Worm (Caenorhabditis elegans): ENCODE results near the gene fbxa-64.

Gene fbxa-64

DNA sequence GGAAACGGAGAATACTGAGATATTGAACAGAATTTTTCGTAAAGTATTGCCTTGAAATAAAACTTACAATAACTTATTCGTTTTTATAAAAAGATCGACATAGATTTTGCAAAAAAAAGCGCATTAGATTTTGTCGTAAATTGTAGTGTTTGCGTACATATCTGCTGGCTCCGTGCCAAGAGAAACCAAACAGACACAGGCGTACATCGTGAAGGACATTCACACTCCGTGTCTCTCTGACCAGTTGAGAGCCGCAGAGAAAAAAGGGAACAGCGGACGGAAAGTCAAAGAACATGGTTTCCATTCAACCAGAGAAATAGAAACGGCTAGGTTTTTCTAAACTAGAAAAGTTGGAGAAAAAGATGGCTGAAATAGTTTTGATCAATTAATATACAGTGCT, 37.4 kb upstream of the fbxa-64 start, which contains the start of gene arrd-19:
Gene arrd-19, minus strand, starts transcription at position 209 of the 400 bp plus-strand sequence.
- peak; percentile 4 for TF ChIP-seq mep-1 (tag; optimal IDR thresholded peaks at IDR 0.05)
- TF ChIP-seq hlh-1 (tag; optimal IDR thresholded peaks at IDR 0.05): peak; percentile 49
- no peak for TF ChIP-seq nhr-76 (tag; optimal IDR thresholded peaks at IDR 0.05)
- peak; percentile 19 for TF ChIP-seq nhr-237 (tag; optimal IDR thresholded peaks at IDR 0.05)
- TF ChIP-seq sem-2 (GFP tag; optimal IDR thresholded peaks at IDR 0.05): no peak

ce11 chrV:3312067-3312666, 34.2 kb upstream of the fbxa-64 start, which contains the start of gene arrd-18:
Gene arrd-18, minus strand, starts transcription at chrV:3312117.
- no peak for TF ChIP-seq lin-13 (tag; optimal IDR thresholded peaks at IDR 0.05)
- TF ChIP-seq hlh-1 (tag; optimal IDR thresholded peaks at IDR 0.05): peak; percentile 3
- TF ChIP-seq ces-1 (GFP tag; optimal IDR thresholded peaks at IDR 0.05): peak; percentile 10
- TF ChIP-seq elt-1 (tag; optimal IDR thresholded peaks at IDR 0.05; ENCODE audit: borderline replicate concordance, insufficient read depth): no peak
- TF ChIP-seq lsy-2 (tag; optimal IDR thresholded peaks at IDR 0.05): no peak
- TF ChIP-seq flh-1 (GFP tag; optimal IDR thresholded peaks at IDR 0.05): no peak
- TF ChIP-seq tbx-8 (GFP tag; optimal IDR thresholded peaks at IDR 0.05): no peak
- no peak for TF ChIP-seq snpc-4 (tag; optimal IDR thresholded peaks at IDR 0.05)
- TF ChIP-seq nhr-28 (tag; optimal IDR thresholded peaks at IDR 0.05): no peak

DNA sequence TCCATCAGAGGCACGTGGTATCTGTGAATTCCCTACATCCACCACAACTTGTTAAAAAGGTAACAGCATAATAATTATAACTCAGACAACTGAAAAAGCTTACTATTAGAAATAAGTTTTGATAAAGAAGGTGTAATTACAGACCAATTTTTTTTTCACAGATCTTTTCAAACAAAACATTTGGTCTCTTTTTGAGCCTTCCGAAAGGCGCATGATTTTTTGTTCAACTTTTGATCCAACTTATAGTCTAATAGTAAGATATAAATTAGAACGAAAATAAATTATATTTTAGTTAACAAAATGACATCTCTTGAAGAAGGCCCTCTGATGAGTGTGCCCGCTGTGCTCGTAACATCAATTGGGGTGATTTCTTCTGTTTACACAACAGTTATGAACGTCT, 30.2 kb upstream of the fbxa-64 start, which contains the start of gene srbc-3:
Gene srbc-3, plus strand, starts transcription at position 301 of the 400 bp plus-strand sequence.
- no peak for TF ChIP-seq bed-3 (GFP tag; optimal IDR thresholded peaks at IDR 0.05)
- TF ChIP-seq lsy-2 (tag; optimal IDR thresholded peaks at IDR 0.05): no peak
- no peak for TF ChIP-seq unc-120 (tag; optimal IDR thresholded peaks at IDR 0.05; ENCODE audit: poor library complexity, severe bottlenecking)
- no peak for TF ChIP-seq ceh-39 (tag; optimal IDR thresholded peaks at IDR 0.05)
- TF ChIP-seq nhr-237 (tag; optimal IDR thresholded peaks at IDR 0.05): no peak
- TF ChIP-seq mep-1 (tag; optimal IDR thresholded peaks at IDR 0.05): no peak
- no peak for TF ChIP-seq ceh-83 (GFP tag; optimal IDR thresholded peaks at IDR 0.05)
- no peak for TF ChIP-seq unc-39 (tag; optimal IDR thresholded peaks at IDR 0.05)
- no peak for TF ChIP-seq drap-1 (GFP tag; optimal IDR thresholded peaks at IDR 0.05)
- no peak for TF ChIP-seq nhr-76 (tag; optimal IDR thresholded peaks at IDR 0.05)
- no peak for TF ChIP-seq ceh-43 (GFP tag; optimal IDR thresholded peaks at IDR 0.05)

DNA sequence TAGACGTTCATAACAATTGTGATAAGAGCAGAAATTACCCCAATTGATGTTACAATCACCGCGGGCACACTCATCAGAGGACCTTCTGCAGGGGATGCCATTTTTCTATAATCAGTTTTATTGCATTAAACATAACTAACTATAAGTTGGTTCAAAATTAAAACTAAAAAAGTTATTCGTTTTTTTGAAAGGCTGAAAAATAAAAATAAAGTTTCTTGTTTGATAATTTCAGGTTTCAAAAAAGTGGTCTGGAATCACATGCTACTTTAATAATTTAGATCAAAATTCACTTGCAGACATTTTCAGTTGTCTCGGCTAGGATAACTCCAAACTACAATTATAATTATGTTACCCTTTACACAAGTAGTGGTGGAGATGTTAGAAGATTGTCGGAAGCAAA, 23.9 kb upstream of the fbxa-64 start, which contains the start of gene srbc-1:
Gene srbc-1, minus strand, starts transcription at position 101 of the 400 bp plus-strand sequence.
- TF ChIP-seq unc-39 (tag; optimal IDR thresholded peaks at IDR 0.05): no peak
- TF ChIP-seq nhr-2 (tag; optimal IDR thresholded peaks at IDR 0.05): no peak
- TF ChIP-seq lin-32 (GFP tag; optimal IDR thresholded peaks at IDR 0.05): no peak
- no peak for TF ChIP-seq lin-13 (tag; optimal IDR thresholded peaks at IDR 0.05)
- no peak for TF ChIP-seq zip-8 (tag; optimal IDR thresholded peaks at IDR 0.05)
- no peak for TF ChIP-seq unc-62 (GFP tag; optimal IDR thresholded peaks at IDR 0.05)
- TF ChIP-seq drap-1 (GFP tag; optimal IDR thresholded peaks at IDR 0.05): no peak
- no peak for TF ChIP-seq mab-5 (tag; optimal IDR thresholded peaks at IDR 0.05)
- no peak for TF ChIP-seq tbx-8 (GFP tag; optimal IDR thresholded peaks at IDR 0.05)
- no peak for TF ChIP-seq nhr-28 (tag; optimal IDR thresholded peaks at IDR 0.05)
- TF ChIP-seq M03D4.4 (tag; optimal IDR thresholded peaks at IDR 0.05): no peak

DNA sequence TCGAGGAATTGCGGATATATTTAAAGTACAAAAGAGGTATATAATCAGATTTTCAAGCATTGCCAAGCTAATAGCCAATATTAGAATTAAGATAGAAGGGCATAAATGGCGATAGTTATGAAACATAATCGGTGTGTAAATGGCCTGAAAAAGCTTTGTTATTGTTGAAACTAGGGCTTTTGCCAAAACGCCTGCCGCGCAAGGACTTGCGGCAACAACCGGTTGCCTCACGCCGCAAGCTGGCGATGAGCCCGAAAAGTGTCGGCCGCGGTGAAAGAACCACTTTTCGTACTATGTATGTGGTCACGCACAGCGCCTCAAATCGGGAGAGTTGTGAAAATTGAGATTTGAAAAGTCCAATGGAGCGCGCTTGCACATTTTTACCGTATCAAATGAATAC, 21.5 kb upstream of the fbxa-64 start:
- no peak for TF ChIP-seq M03D4.4 (tag; optimal IDR thresholded peaks at IDR 0.05)

- TF ChIP-seq ces-1 (GFP tag; optimal IDR thresholded peaks at IDR 0.05) (no peak), M03D4.4 (tag; optimal IDR thresholded peaks at IDR 0.05) (no peak), nhr-28 (tag; optimal IDR thresholded peaks at IDR 0.05) (no peak), elt-3 (tag; optimal IDR thresholded peaks at IDR 0.05) (no peak), mab-5 (tag; optimal IDR thresholded peaks at IDR 0.05) (no peak), nhr-76 (tag; optimal IDR thresholded peaks at IDR 0.05) (no peak), elt-1 (tag; optimal IDR thresholded peaks at IDR 0.05; ENCODE audit: borderline replicate concordance, insufficient read depth) (no peak), sptf-1 (tag; optimal IDR thresholded peaks at IDR 0.05) (no peak), drap-1 (GFP tag; optimal IDR thresholded peaks at IDR 0.05) (no peak), cnd-1 (tag; optimal IDR thresholded peaks at IDR 0.05) (no peak), hlh-1 (tag; optimal IDR thresholded peaks at IDR 0.05) (no peak), nhr-12 (tag; optimal IDR thresholded peaks at IDR 0.05) (no peak), mls-2 (tag; optimal IDR thresholded peaks at IDR 0.05) (no peak), zip-8 (tag; optimal IDR thresholded peaks at IDR 0.05) (no peak), ceh-43 (GFP tag; optimal IDR thresholded peaks at IDR 0.05) (no peak), lsy-2 (tag; optimal IDR thresholded peaks at IDR 0.05) (no peak), sem-2 (GFP tag; optimal IDR thresholded peaks at IDR 0.05) (no peak), unc-120 (tag; optimal IDR thresholded peaks at IDR 0.05; ENCODE audit: poor library complexity, severe bottlenecking) (no peak), nhr-237 (tag; optimal IDR thresholded peaks at IDR 0.05) (no peak)
These were observed 19.8 kb upstream of the fbxa-64 start, which contains the start of gene srx-122 for ce11 chrV:3297764-3298163. Gene srx-122, minus strand, starts transcription at chrV:3297864.

Data from whole organism, mixed stage, embryonic.